Worm (Caenorhabditis elegans): Measurements from ENCODE around the gene cuc-1.

ce11 chrIII:7891573-7892306 lies 31.0 kb upstream of the cuc-1 start, which contains the start of the genes ZK688.5 and fahd-1:
- TF ChIP-seq nhr-237 (tag; optimal IDR thresholded peaks at IDR 0.05) (peak; percentile 46), ceh-39 (tag; optimal IDR thresholded peaks at IDR 0.05) (peak; percentile 8), nhr-76 (tag; optimal IDR thresholded peaks at IDR 0.05) (no peak), ceh-43 (GFP tag; optimal IDR thresholded peaks at IDR 0.05) (no peak), pha-4 (tag; optimal IDR thresholded peaks at IDR 0.05) (peak; percentile 71), mab-5 (tag; optimal IDR thresholded peaks at IDR 0.05) (no peak), blmp-1 (tag; optimal IDR thresholded peaks at IDR 0.05) (no peak), elt-1 (tag; optimal IDR thresholded peaks at IDR 0.05; ENCODE audit: borderline replicate concordance, insufficient read depth) (no peak), bed-3 (GFP tag; optimal IDR thresholded peaks at IDR 0.05) (no peak), ces-1 (GFP tag; optimal IDR thresholded peaks at IDR 0.05) (peak; percentile 59), lin-32 (GFP tag; optimal IDR thresholded peaks at IDR 0.05) (no peak), cnd-1 (tag; optimal IDR thresholded peaks at IDR 0.05) (peak; percentile 10)

All from whole organism, mixed stage, embryonic.